Worm (Caenorhabditis elegans) whole organism, young adult: ENCODE results near the gene ceh-86.

Experiments
- F37B4.10 ChIP-seq: fragments of 200-800 bp; sonication (Bioruptor generic); IDR thresholded peaks from 2 replicates; pipeline ENCODE4 v1.3.6; 2022; ENCODE audit warnings: missing genetic modification characterization, missing compliant biosample characterization
- ceh-100 ChIP-seq: fragments of 200-800 bp; sonication (Bioruptor generic); IDR thresholded peaks from 2 replicates; pipeline ENCODE4 v1.3.6; 2022; ENCODE audit warnings: missing genetic modification reagents, missing genetic modification characterization, missing compliant biosample characterization
- dpl-1 ChIP-seq: fragments of 150-350 bp; optimal IDR thresholded peaks from 2 replicates; lab custom pipeline; 2014; ENCODE audit warnings: missing biosample characterization, missing genetic modification reagents, missing genetic modification characterization
- ekl-4 ChIP-seq: fragments of 200-800 bp; sonication (Bioruptor generic); IDR thresholded peaks from 2 replicates; pipeline ENCODE4 v1.3.6; 2022; ENCODE audit warnings: missing genetic modification reagents, missing genetic modification characterization, missing compliant biosample characterization
- mel-28 ChIP-seq: sonication (generic microtip); optimal IDR thresholded peaks from 2 replicates; lab custom pipeline; 2016; ENCODE audit warnings: borderline replicate concordance, mild to moderate bottlenecking, missing genetic modification characterization, missing compliant biosample characterization
- nfyb-1 ChIP-seq: fragments of 200-800 bp; sonication (Bioruptor generic); IDR thresholded peaks from 2 replicates; pipeline ENCODE4 v1.3.6; 2022; ENCODE audit warnings: missing genetic modification reagents, missing genetic modification characterization, missing compliant biosample characterization
- ztf-26 ChIP-seq: sonication (generic microtip); optimal IDR thresholded peaks from 2 replicates; lab custom pipeline; 2017; ENCODE audit warnings: missing genetic modification characterization, missing compliant biosample characterization

ce11 chrII:2478543-2478942 lies 46.7 kb upstream of the ceh-86 start, which contains the start of gene mnat-1:
- TF ChIP-seq ztf-26 (tag; lab: Kevin White, UChicago) = no peak
- TF ChIP-seq dpl-1 (GFP tag; lab: Kevin White, UChicago) = no peak
- no peak for TF ChIP-seq F37B4.10
- TF ChIP-seq mel-28 (tag; lab: Kevin White, UChicago) = no peak
- no peak for TF ChIP-seq ekl-4 (GFP tag; lab: Robert Waterston, UW)
- no peak for TF ChIP-seq ceh-100 (GFP tag; lab: Robert Waterston, UW)
- TF ChIP-seq nfyb-1 (GFP tag; lab: Robert Waterston, UW) = no peak
